Worm (Caenorhabditis elegans): Measurements from ENCODE around the gene srsx-15.

The srsx-15 gene

ce11 chrIV:5630156-5630555, 6.5 kb upstream of the srsx-15 start, which contains the start of gene srd-12:
Gene srd-12 (minus strand): TSS chrIV:5630256.
- TF ChIP-seq C17E4.6 (GFP tag; IDR thresholded peaks at IDR 0.05) (no peak), rpc-1 (optimal IDR thresholded peaks at IDR 0.05) (no peak), rpc-1 (tag; optimal IDR thresholded peaks at IDR 0.05) (no peak), egl-18 (GFP tag; IDR thresholded peaks at IDR 0.05) (no peak), athp-1 (tag; optimal IDR thresholded peaks at IDR 0.05) (no peak), unc-62 (GFP tag; optimal IDR thresholded peaks at IDR 0.05) (no peak), lin-26 (GFP tag; IDR thresholded peaks at IDR 0.05) (no peak), ceh-79 (tag; optimal IDR thresholded peaks at IDR 0.05) (no peak), mes-4 (tag; optimal IDR thresholded peaks at IDR 0.05) (no peak), zim-3 (tag; optimal IDR thresholded peaks at IDR 0.05) (no peak), hlh-26 (GFP tag; conservative IDR thresholded peaks at IDR 0.05) (no peak), him-1 (tag; optimal IDR thresholded peaks at IDR 0.05) (no peak), ekl-4 (GFP tag; IDR thresholded peaks at IDR 0.05) (no peak), bed-1 (GFP tag; IDR thresholded peaks at IDR 0.05) (no peak), hmg-1.2 (GFP tag; IDR thresholded peaks at IDR 0.05) (no peak)

ce11 chrIV:5627056-5627455, 3.4 kb upstream of the srsx-15 start, which contains the start of gene srsx-14:
Gene srsx-14 (minus strand): TSS chrIV:5627156.
- TF ChIP-seq nfyb-1 (GFP tag; IDR thresholded peaks at IDR 0.05) (no peak), ztf-3 (GFP tag; optimal IDR thresholded peaks at IDR 0.05) (no peak), F55B11.4 (tag; optimal IDR thresholded peaks at IDR 0.05; ENCODE audit: borderline replicate concordance, insufficient read depth) (no peak), akir-1 (GFP tag; optimal IDR thresholded peaks at IDR 0.05) (no peak), cebp-2 (GFP tag; IDR thresholded peaks at IDR 0.05) (no peak)

ce11 chrIV:5619643-5620042, 4.0 kb downstream of the srsx-15 start, which contains the start of gene srsx-16:
Gene srsx-16 (minus strand): TSS chrIV:5619743.
- TF ChIP-seq dox-1 (GFP tag; IDR thresholded peaks at IDR 0.05) = no peak
- TF ChIP-seq bed-1 (GFP tag; IDR thresholded peaks at IDR 0.05) = no peak
- no peak for TF ChIP-seq madf-8 (GFP tag; conservative IDR thresholded peaks at IDR 0.05)
- no peak for TF ChIP-seq ZK185.1 (tag; optimal IDR thresholded peaks at IDR 0.05; ENCODE audit: poor library complexity, severe bottlenecking)
- TF ChIP-seq cebp-1 (GFP tag; IDR thresholded peaks at IDR 0.05) = no peak
- no peak for TF ChIP-seq cebp-1 (tag; optimal IDR thresholded peaks at IDR 0.05)
- no peak for TF ChIP-seq nfya-1 (tag; optimal IDR thresholded peaks at IDR 0.05; ENCODE audit: borderline replicate concordance, insufficient read depth)
- TF ChIP-seq ceh-100 (GFP tag; IDR thresholded peaks at IDR 0.05) = no peak
- TF ChIP-seq attf-5 (GFP tag; optimal IDR thresholded peaks at IDR 0.05) = no peak

- TF ChIP-seq athp-1 (tag; optimal IDR thresholded peaks at IDR 0.05) (no peak), nhr-80 (tag; optimal IDR thresholded peaks at IDR 0.05) (peak; percentile 89)
Observed at ce11 chrIV:5614558-5615026, 9.0 kb downstream of the srsx-15 start, which contains the start of gene C39H7.4. Gene C39H7.4 (minus strand): TSS chrIV:5614608.

- TF ChIP-seq nhr-179 (tag; optimal IDR thresholded peaks at IDR 0.05) (no peak), sptf-2 (GFP tag; optimal IDR thresholded peaks at IDR 0.05) (no peak), nhr-120 (GFP tag; IDR thresholded peaks at IDR 0.05) (no peak), snpc-1.1 (tag; optimal IDR thresholded peaks at IDR 0.05; ENCODE audit: insufficient read depth) (no peak), ceh-100 (GFP tag; IDR thresholded peaks at IDR 0.05) (no peak), zfh-2 (GFP tag; conservative IDR thresholded peaks at IDR 0.05) (peak; percentile 94), Y53F4B.3 (GFP tag; IDR thresholded peaks at IDR 0.05) (no peak), akir-1 (GFP tag; optimal IDR thresholded peaks at IDR 0.05) (no peak), tbp1 (GFP tag; optimal IDR thresholded peaks at IDR 0.05) (peak; percentile 25), attf-6 (GFP tag; IDR thresholded peaks at IDR 0.05) (no peak), mel-28 (tag; optimal IDR thresholded peaks at IDR 0.05; ENCODE audit: borderline replicate concordance) (no peak), tlf-1 (GFP tag; optimal IDR thresholded peaks at IDR 0.05) (no peak), efl-1 (GFP tag; optimal IDR thresholded peaks at IDR 0.05) (no peak), nhr-90 (tag; optimal IDR thresholded peaks at IDR 0.05) (no peak), Y53G8AR.9 (GFP tag; conservative IDR thresholded peaks at IDR 0.05) (no peak), C17E4.6 (GFP tag; IDR thresholded peaks at IDR 0.05) (no peak), aptf-2 (GFP tag; conservative IDR thresholded peaks at IDR 0.05) (no peak), lin-26 (GFP tag; IDR thresholded peaks at IDR 0.05) (0 out of 2 replicates have a peak, but pooled peaks have one; percentile 40), bed-1 (GFP tag; IDR thresholded peaks at IDR 0.05) (no peak)
Observed at ce11 chrIV:5607343-5607742, 16.3 kb downstream of the srsx-15 start.

Measured in whole organism, young adult.